Fruit fly (Drosophila melanogaster) whole organism, adult: ENCODE measurements around the gene CG43249.

Experiments used
- CG12768 ChIP-seq: fragments of 200-800 bp; sonication (Bioruptor generic); optimal IDR thresholded peaks from 2 replicates; lab custom pipeline; 2017; ENCODE audit warnings: missing biosample characterization, missing genetic modification characterization, mild to moderate bottlenecking, moderate library complexity, missing genetic modification reagents
- Clk ChIP-seq: fragments of 200-800 bp; sonication (Bioruptor generic); optimal IDR thresholded peaks from 2 replicates; lab custom pipeline; 2017; ENCODE audit warnings: missing biosample characterization, missing genetic modification characterization
- pad ChIP-seq: fragments of 200-800 bp; sonication (Bioruptor generic); optimal IDR thresholded peaks from 3 replicates; lab custom pipeline; 2017; ENCODE audit warnings: missing biosample characterization, missing genetic modification characterization, mild to moderate bottlenecking, moderate library complexity, missing genetic modification reagents
- toe ChIP-seq: fragments of 200-800 bp; sonication (Bioruptor generic); optimal IDR thresholded peaks from 2 replicates; lab custom pipeline; 2016; ENCODE audit warnings: missing biosample characterization, missing genetic modification characterization

dm6 chr3L:16339463-16339862 is 35.4 kb downstream of the CG43249 start:
- TF ChIP-seq toe (GFP tag; lab: Kevin White, UChicago) (no peak), CG12768 (GFP tag; lab: Kevin White, UChicago) (no peak), Clk (no peak), pad (GFP tag; lab: Kevin White, UChicago) (no peak)
